Fruit fly (Drosophila melanogaster) whole organism, embryonic: ENCODE data around the gene cher.
A peak's percentile ranks its signal among the peaks of the same experiment; 100 is the strongest.

ENCODE experiments used
- Atf6 ChIP-seq: fragments of 200-800 bp; sonication (Bioruptor generic); IDR thresholded peaks from 2 replicates; pipeline ENCODE4 v1.3.6; 2022; ENCODE audit warnings: missing biosample characterization, missing genetic modification characterization
- CG10147 ChIP-seq: fragments of 200-800 bp; sonication (Bioruptor generic); optimal IDR thresholded peaks from 2 replicates; lab custom pipeline; 2019; ENCODE audit warnings: missing biosample characterization, mild to moderate bottlenecking, missing genetic modification characterization, moderate library complexity
- CG10209 ChIP-seq: fragments of 200-800 bp; sonication (Bioruptor generic); optimal IDR thresholded peaks from 3 replicates; lab custom pipeline; 2017; ENCODE audit warnings: missing biosample characterization, mild to moderate bottlenecking, missing genetic modification characterization, missing genetic modification reagents
- CG10462 ChIP-seq: fragments of 200-800 bp; sonication (Bioruptor generic); optimal IDR thresholded peaks from 2 replicates; lab custom pipeline; 2016; ENCODE audit warnings: missing biosample characterization, missing genetic modification characterization
- CG12391 ChIP-seq: fragments of 200-800 bp; sonication (Bioruptor generic); optimal IDR thresholded peaks from 3 replicates; lab custom pipeline; 2018; ENCODE audit warnings: missing biosample characterization, mild to moderate bottlenecking, missing genetic modification characterization, moderate library complexity
- CG1529 ChIP-seq: fragments of 200-800 bp; sonication (Bioruptor generic); optimal IDR thresholded peaks from 3 replicates; lab custom pipeline; 2018; ENCODE audit warnings: missing biosample characterization, missing genetic modification characterization
- CG17328 ChIP-seq: fragments of 200-800 bp; sonication (Bioruptor generic); IDR thresholded peaks from 2 replicates; pipeline ENCODE4 v1.3.6; 2022; ENCODE audit warnings: missing biosample characterization, missing genetic modification characterization
- CG17612 ChIP-seq: fragments of 200-800 bp; sonication (Bioruptor generic); IDR thresholded peaks from 2 replicates; pipeline ENCODE4 v1.3.6; 2022; ENCODE audit warnings: missing biosample characterization, missing genetic modification characterization
- CG2889 ChIP-seq: fragments of 200-800 bp; sonication (Bioruptor generic); IDR thresholded peaks from 3 replicates; pipeline ENCODE4 v1.3.6; 2022; ENCODE audit warnings: missing biosample characterization, missing genetic modification characterization
- CG31441 ChIP-seq: fragments of 200-800 bp; sonication (Bioruptor generic); IDR thresholded peaks from 2 replicates; pipeline ENCODE4 v1.3.6; 2022; ENCODE audit warnings: missing biosample characterization, missing genetic modification characterization
- CG4617 ChIP-seq: fragments of 200-800 bp; sonication (Bioruptor generic); optimal IDR thresholded peaks from 3 replicates; lab custom pipeline; 2016; ENCODE audit warnings: missing biosample characterization, missing genetic modification characterization, borderline replicate concordance
- CG7556 ChIP-seq: fragments of 200-800 bp; sonication (Bioruptor generic); optimal IDR thresholded peaks from 2 replicates; lab custom pipeline; 2017; ENCODE audit warnings: missing biosample characterization, mild to moderate bottlenecking, missing genetic modification characterization
- CG8924 ChIP-seq: fragments of 200-800 bp; optimal IDR thresholded peaks from 3 replicates; lab custom pipeline; 2019; ENCODE audit warnings: missing biosample characterization, mild to moderate bottlenecking, missing genetic modification characterization, moderate library complexity
- CG9437 ChIP-seq: fragments of 200-800 bp; sonication (Bioruptor generic); optimal IDR thresholded peaks from 2 replicates; lab custom pipeline; 2018; ENCODE audit warnings: missing biosample characterization, mild to moderate bottlenecking, missing genetic modification characterization
- CG9727 ChIP-seq: fragments of 200-800 bp; sonication (Bioruptor generic); optimal IDR thresholded peaks from 3 replicates; lab custom pipeline; 2017; ENCODE audit warnings: missing biosample characterization, mild to moderate bottlenecking, missing genetic modification characterization
- CG9876 ChIP-seq: fragments of 200-800 bp; sonication (Bioruptor generic); optimal IDR thresholded peaks from 2 replicates; lab custom pipeline; 2016; ENCODE audit warnings: missing biosample characterization, missing genetic modification characterization
- CoRest ChIP-seq: fragments of 200-800 bp; sonication (Bioruptor generic); optimal IDR thresholded peaks from 3 replicates; lab custom pipeline; 2018; ENCODE audit warnings: missing biosample characterization, mild to moderate bottlenecking, missing genetic modification characterization, moderate library complexity
- D ChIP-seq, 2 experiments: fragments of 200-800 bp in 1 of 2; fragments of >200 bp in 1 of 2; sonication (Bioruptor generic) in 1 of 2; optimal IDR thresholded peaks; 2 replicates in 1 of 2; 3 replicates in 1 of 2; lab custom pipeline; 2017; ENCODE audit warnings: mild to moderate bottlenecking in 1 of 2, missing biosample characterization in 1 of 2, missing genetic modification characterization in 1 of 2, missing genetic modification reagents in 1 of 2
- Dfd ChIP-seq, 2 experiments: fragments of >200 bp; optimal IDR thresholded peaks; 2 replicates each; lab custom pipeline; 2017; ENCODE audit warnings: missing biosample characterization in 2 of 2, missing genetic modification characterization in 2 of 2
- Dll ChIP-seq: fragments of 200-800 bp; sonication (Bioruptor generic); IDR thresholded peaks from 4 replicates; pipeline ENCODE4 v1.3.6; 2022; ENCODE audit warnings: missing biosample characterization, missing genetic modification characterization; ENCODE audit not compliant: partially characterized antibody
- Doc3 ChIP-seq: fragments of 200-800 bp; sonication (Bioruptor generic); IDR thresholded peaks from 3 replicates; pipeline ENCODE4 v1.3.6; 2022; ENCODE audit warnings: missing biosample characterization, missing genetic modification characterization; ENCODE audit not compliant: partially characterized antibody
- Ets65A ChIP-seq: fragments of 200-800 bp; sonication (Bioruptor generic); peaks from one replicate; lab custom pipeline; 2016; ENCODE audit warnings: missing biosample characterization, missing genetic modification characterization
- Hey ChIP-seq: fragments of 200-800 bp; sonication (Bioruptor generic); optimal IDR thresholded peaks from 3 replicates; lab custom pipeline; 2018; ENCODE audit warnings: missing biosample characterization, mild to moderate bottlenecking, missing genetic modification characterization
- MBD-R2 ChIP-seq: fragments of 200-800 bp; sonication (Bioruptor generic); IDR thresholded peaks from 2 replicates; pipeline ENCODE4 v1.3.6; 2022; ENCODE audit warnings: missing biosample characterization, missing genetic modification characterization
- Max ChIP-seq: fragments of 200-800 bp; sonication (Bioruptor generic); optimal IDR thresholded peaks from 2 replicates; lab custom pipeline; 2016; ENCODE audit warnings: missing biosample characterization, mild to moderate bottlenecking, missing genetic modification characterization
- Med ChIP-seq: fragments of 200-800 bp; sonication (Bioruptor generic); peaks from one replicate; lab custom pipeline; 2016; ENCODE audit warnings: missing biosample characterization, missing genetic modification characterization, mild to moderate bottlenecking, inconsistent platforms, moderate library complexity
- Mes4 ChIP-seq: fragments of 200-800 bp; sonication (Bioruptor generic); optimal IDR thresholded peaks from 2 replicates; lab custom pipeline; 2016; ENCODE audit warnings: missing biosample characterization, missing genetic modification characterization
- NFAT ChIP-seq: fragments of 200-800 bp; sonication (Bioruptor generic); IDR thresholded peaks from 2 replicates; pipeline ENCODE4 v1.3.6; 2022; ENCODE audit warnings: missing biosample characterization, missing genetic modification characterization
- Ptx1 ChIP-seq: fragments of 200-800 bp; sonication (Bioruptor generic); IDR thresholded peaks from 2 replicates; pipeline ENCODE4 v1.3.6; 2022; ENCODE audit warnings: missing biosample characterization, missing genetic modification characterization
- Sox100B ChIP-seq: fragments of 200-800 bp; sonication (Bioruptor generic); optimal IDR thresholded peaks from 3 replicates; lab custom pipeline; 2018; ENCODE audit warnings: missing biosample characterization, mild to moderate bottlenecking, missing genetic modification characterization
- Ssrp ChIP-seq: fragments of 200-800 bp; sonication (Bioruptor generic); optimal IDR thresholded peaks from 2 replicates; lab custom pipeline; 2018; ENCODE audit warnings: missing biosample characterization, mild to moderate bottlenecking, missing genetic modification characterization, moderate library complexity
- Trl ChIP-seq, 3 experiments: fragments of >200 bp in 2 of 3; fragments of 200-800 bp in 1 of 3; sonication (Bioruptor generic) in 1 of 3; optimal IDR thresholded peaks; 2 replicates in 1 of 3; 3 replicates in 2 of 3; lab custom pipeline; 2016 to 2017; ENCODE audit warnings: missing biosample characterization in 1 of 3, missing genetic modification characterization in 1 of 3
- Xrp1 ChIP-seq: fragments of 200-800 bp; sonication (Bioruptor generic); IDR thresholded peaks from 2 replicates; pipeline ENCODE4 v1.3.6; 2022; ENCODE audit warnings: missing biosample characterization, missing genetic modification characterization
- ara ChIP-seq: fragments of 200-800 bp; sonication (Bioruptor generic); IDR thresholded peaks from 2 replicates; pipeline ENCODE4 v1.3.6; 2022; ENCODE audit warnings: missing biosample characterization, missing genetic modification characterization
- chm ChIP-seq: fragments of 200-800 bp; sonication (Bioruptor generic); IDR thresholded peaks from 2 replicates; pipeline ENCODE4 v1.3.6; 2022; ENCODE audit warnings: missing biosample characterization, missing genetic modification characterization
- dpn ChIP-seq, 2 experiments: fragments of 200-800 bp; sonication (Bioruptor generic); optimal IDR thresholded peaks; 3 replicates each; lab custom pipeline; 2016; ENCODE audit warnings: missing biosample characterization in 2 of 2, missing genetic modification characterization in 2 of 2
- eve ChIP-seq, 2 experiments: fragments of >200 bp; optimal IDR thresholded peaks; 2 replicates each; lab custom pipeline; 2017; ENCODE audit warnings: missing biosample characterization in 2 of 2, missing genetic modification characterization in 2 of 2
- gfzf ChIP-seq: fragments of 200-800 bp; sonication (Bioruptor generic); optimal IDR thresholded peaks from 2 replicates; lab custom pipeline; 2016; ENCODE audit warnings: missing biosample characterization, mild to moderate bottlenecking, missing genetic modification characterization, moderate library complexity
- grau ChIP-seq: fragments of 200-800 bp; optimal IDR thresholded peaks from 3 replicates; lab custom pipeline; 2019; ENCODE audit warnings: missing biosample characterization, mild to moderate bottlenecking, missing genetic modification characterization, moderate library complexity
- inv ChIP-seq: fragments of 200-800 bp; sonication (Bioruptor generic); IDR thresholded peaks from 2 replicates; pipeline ENCODE4 v1.3.6; 2022; ENCODE audit warnings: missing biosample characterization, missing genetic modification characterization; ENCODE audit not compliant: partially characterized antibody
- jing ChIP-seq: fragments of 200-800 bp; sonication (Bioruptor generic); optimal IDR thresholded peaks from 2 replicates; lab custom pipeline; 2018; ENCODE audit warnings: missing biosample characterization, mild to moderate bottlenecking, missing genetic modification characterization
- lov ChIP-seq, 2 experiments: fragments of 200-800 bp in 1 of 2; fragments of >200 bp in 1 of 2; sonication (Bioruptor generic) in 1 of 2; IDR thresholded peaks in 1 of 2; optimal IDR thresholded peaks in 1 of 2; 2 replicates in 1 of 2; 3 replicates in 1 of 2; pipeline versions ENCODE4 v1.3.6 to Lab custom; 2017 to 2022; ENCODE audit warnings: missing biosample characterization in 1 of 2, missing genetic modification characterization in 1 of 2
- nmo ChIP-seq: fragments of 200-800 bp; sonication (Bioruptor generic); optimal IDR thresholded peaks from 2 replicates; lab custom pipeline; 2018; ENCODE audit warnings: missing biosample characterization, mild to moderate bottlenecking, missing genetic modification characterization, moderate library complexity
- salm ChIP-seq: fragments of 200-800 bp; sonication (Bioruptor generic); optimal IDR thresholded peaks from 2 replicates; lab custom pipeline; 2018; ENCODE audit warnings: missing biosample characterization, mild to moderate bottlenecking, missing genetic modification characterization
- sisA ChIP-seq: fragments of 200-800 bp; sonication (Bioruptor generic); IDR thresholded peaks from 2 replicates; pipeline ENCODE4 v1.3.6; 2022; ENCODE audit warnings: missing biosample characterization, missing genetic modification characterization
- sna ChIP-seq: fragments of 200-800 bp; sonication (Bioruptor generic); IDR thresholded peaks from 2 replicates; pipeline ENCODE4 v1.3.6; 2022; ENCODE audit warnings: missing biosample characterization, missing genetic modification characterization; ENCODE audit not compliant: partially characterized antibody
- tll ChIP-seq, 2 experiments: fragments of 200-800 bp in 1 of 2; fragments of >200 bp in 1 of 2; sonication (Bioruptor generic) in 1 of 2; optimal IDR thresholded peaks; 2 replicates each; lab custom pipeline; 2017 to 2019; ENCODE audit warnings: missing biosample characterization in 2 of 2, missing genetic modification characterization in 2 of 2, mild to moderate bottlenecking in 1 of 2, moderate library complexity in 1 of 2
- unpg ChIP-seq: fragments of 200-800 bp; sonication (Bioruptor generic); optimal IDR thresholded peaks from 3 replicates; lab custom pipeline; 2018; ENCODE audit warnings: missing biosample characterization, mild to moderate bottlenecking, missing genetic modification characterization, moderate library complexity
- vvl ChIP-seq: fragments of 200-800 bp; sonication (Bioruptor generic); IDR thresholded peaks from 2 replicates; pipeline ENCODE4 v1.3.6; 2022; ENCODE audit warnings: missing biosample characterization, missing genetic modification characterization

The cher gene

dm6 chr3R:17048867-17049266, 76.3 kb downstream of the cher start (continued):
- TF ChIP-seq Ptx1 (GFP tag; lab: Robert Waterston, UW) (peak; percentile 41; the same call in 1 of the 2 replicates), salm (tag; lab: Kevin White, UChicago) (no peak), unpg (GFP tag; lab: Kevin White, UChicago) (peak; percentile 46), CG8924 (peak; percentile 13), Xrp1 (GFP tag; lab: Robert Waterston, UW) (peak; percentile 47), CG7556 (GFP tag; lab: Kevin White, UChicago) (peak; percentile 68), CG9727 (peak; percentile 26), CG12391 (peak; percentile 50), Mes4 (GFP tag; lab: Kevin White, UChicago) (no peak), CG1529 (GFP tag; lab: Kevin White, UChicago) (no peak), vvl (GFP tag; lab: Robert Waterston, UW) (peak; percentile 20; the same call in 1 of the 2 replicates), Trl (optimal IDR thresholded peaks at IDR 0.05; lab: Kevin White, UChicago) (no peak), Trl (GFP tag; optimal IDR thresholded peaks at IDR 0.05; lab: Kevin White, UChicago) (no peak), Ets65A (no peak), CoRest (tag; lab: Kevin White, UChicago) (peak; percentile 40), Sox100B (GFP tag; lab: Kevin White, UChicago) (peak; percentile 7), NFAT (GFP tag; lab: Robert Waterston, UW) (no peak), dpn (GFP tag; optimal IDR thresholded peaks at IDR 0.05; lab: Kevin White, UChicago) (peak in 1 of 2 experiments; percentile 11), eve (GFP tag; optimal IDR thresholded peaks at IDR 0.05; lab: Kevin White, UChicago) (no peak), CG9876 (GFP tag; lab: Kevin White, UChicago) (no peak), nmo (peak; percentile 52), CG10209 (peak; percentile 47), Ssrp (tag; lab: Kevin White, UChicago) (peak; percentile 54), CG2889 (peak; percentile 13; the same call in 1 of the 3 replicates), ara (GFP tag; lab: Robert Waterston, UW) (no peak), grau (tag; lab: Kevin White, UChicago) (peak; percentile 52), Med (GFP tag; lab: Kevin White, UChicago) (peak; percentile 49), Atf6 (GFP tag; lab: Robert Waterston, UW) (peak; percentile 41; the same call in 1 of the 2 replicates), CG31441 (GFP tag; lab: Robert Waterston, UW) (peak; percentile 69), CG10147 (GFP tag; lab: Kevin White, UChicago) (no peak)

dm6 chr3R:17043570-17043923, 81.6 kb downstream of the cher start:
- no peak for TF ChIP-seq sisA
- peak; percentile 51; the same call in 1 of the 2 replicates for TF ChIP-seq sna
- 0 out of 3 replicates have a peak, but pooled peaks have one; percentile 5 for TF ChIP-seq Doc3 (GFP tag; lab: Robert Waterston, UW)
- no peak for TF ChIP-seq lov (optimal IDR thresholded peaks at IDR 0.05; lab: Kevin White, UChicago)
- TF ChIP-seq lov (GFP tag; IDR thresholded peaks at IDR 0.05; lab: Robert Waterston, UW) = no peak
- no peak for TF ChIP-seq Max
- no peak for TF ChIP-seq inv (GFP tag; lab: Robert Waterston, UW)
- TF ChIP-seq Med (GFP tag; lab: Kevin White, UChicago) = peak; percentile 44
- no peak for TF ChIP-seq tll (GFP tag; optimal IDR thresholded peaks at IDR 0.05; lab: Kevin White, UChicago)
- peak; percentile 71 for TF ChIP-seq MBD-R2
- no peak for TF ChIP-seq gfzf
- TF ChIP-seq Dll = peak; percentile 63; the same call in 2 of the 4 replicates
- TF ChIP-seq CG4617 (GFP tag; lab: Kevin White, UChicago) = peak; percentile 61
- TF ChIP-seq CG10462 (GFP tag; lab: Kevin White, UChicago) = no peak
- no peak for TF ChIP-seq CG17612 (GFP tag; lab: Robert Waterston, UW)
- no peak for TF ChIP-seq chm (GFP tag; lab: Robert Waterston, UW)
- TF ChIP-seq CG9437 (GFP tag; lab: Kevin White, UChicago) = no peak
- peak; percentile 1 for TF ChIP-seq D (optimal IDR thresholded peaks at IDR 0.05; lab: Kevin White, UChicago)
- no peak for TF ChIP-seq D (GFP tag; optimal IDR thresholded peaks at IDR 0.05; lab: Kevin White, UChicago)
- 0 out of 2 replicates have a peak, but pooled peaks have one; percentile 25 for TF ChIP-seq Atf6 (GFP tag; lab: Robert Waterston, UW)
- TF ChIP-seq Hey (tag; lab: Kevin White, UChicago) = peak; percentile 60
- 0 out of 2 replicates have a peak, but pooled peaks have one; percentile 16 for TF ChIP-seq CG17328 (GFP tag; lab: Robert Waterston, UW)
- no peak for TF ChIP-seq jing
- TF ChIP-seq Dfd (GFP tag; optimal IDR thresholded peaks at IDR 0.05; lab: Kevin White, UChicago) = no peak
